Fruit fly (Drosophila melanogaster): ENCODE data around the gene CG10738.

The CG10738 gene

DNA sequence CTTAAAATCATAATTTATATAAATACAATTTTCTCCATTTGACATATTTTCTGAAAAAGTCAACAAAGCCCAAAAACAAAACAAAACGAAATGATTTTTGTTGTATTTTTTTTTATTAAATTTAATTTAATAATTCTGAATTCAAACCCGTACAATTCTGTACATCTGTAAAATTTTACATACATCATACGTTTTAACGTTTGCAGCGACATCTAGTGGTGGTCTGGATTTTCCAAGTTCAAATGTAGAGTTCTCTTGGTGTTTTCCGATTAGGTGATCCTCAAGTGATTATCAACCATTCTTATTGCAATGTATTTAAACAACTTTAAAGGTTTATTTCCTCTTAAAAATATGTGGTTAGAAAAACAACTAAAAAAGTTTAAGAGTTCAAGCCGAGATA, 39.6 kb upstream of the CG10738 start (continued):
- TF ChIP-seq dac (GFP tag; optimal IDR thresholded peaks at IDR 0.05) (no peak), CG6808 (GFP tag; optimal IDR thresholded peaks at IDR 0.05) (no peak), Blimp-1 (GFP tag; optimal IDR thresholded peaks at IDR 0.05) (no peak), esn (GFP tag; optimal IDR thresholded peaks at IDR 0.05) (peak; percentile 51), svp (GFP tag) (no peak), CG6792 (GFP tag; optimal IDR thresholded peaks at IDR 0.05) (no peak), pdm3 (GFP tag; optimal IDR thresholded peaks at IDR 0.05) (no peak), CG6854 (GFP tag; optimal IDR thresholded peaks at IDR 0.05) (no peak), OdsH (GFP tag; optimal IDR thresholded peaks at IDR 0.05) (no peak), acj6 (GFP tag; optimal IDR thresholded peaks at IDR 0.05) (no peak), Ets96B (tag; optimal IDR thresholded peaks at IDR 0.05) (no peak), fd59A (GFP tag; optimal IDR thresholded peaks at IDR 0.05) (no peak), CG15336 (GFP tag; IDR thresholded peaks at IDR 0.05) (no peak), dsx (GFP tag; optimal IDR thresholded peaks at IDR 0.05; ENCODE audit: poor library complexity, severe bottlenecking) (no peak), Ets21C (GFP tag; optimal IDR thresholded peaks at IDR 0.05) (no peak)

DNA sequence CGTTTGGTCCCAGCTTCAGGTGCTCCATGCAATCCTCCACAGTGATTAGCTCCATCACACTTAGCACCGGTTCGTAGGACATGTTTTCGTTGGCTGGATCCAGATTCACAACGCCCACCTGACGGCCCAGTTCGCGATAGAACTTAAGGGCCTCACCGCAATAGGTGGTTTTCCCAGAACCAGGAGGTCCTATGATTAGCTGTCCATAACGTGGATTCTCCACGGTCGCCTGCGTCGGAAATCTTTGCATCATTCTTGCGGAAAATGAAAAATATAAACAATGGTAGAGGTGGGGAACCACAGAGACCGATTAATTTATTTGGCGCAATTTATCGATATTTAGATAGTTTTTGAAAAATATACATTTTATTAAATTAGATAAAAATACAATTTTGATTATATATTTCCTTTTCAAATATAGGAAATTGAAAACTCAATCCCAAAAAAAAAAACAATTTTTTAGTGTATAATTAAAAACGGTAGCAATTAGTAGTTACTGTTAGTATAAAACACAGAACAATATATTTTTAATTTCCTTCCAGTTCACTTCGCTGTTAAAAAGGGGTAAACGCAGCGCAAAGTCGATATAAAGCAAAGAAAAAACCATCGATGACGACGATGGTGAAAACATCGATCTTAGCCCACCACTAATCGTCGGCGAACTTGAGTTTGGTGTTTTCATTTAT, 38.2 kb upstream of the CG10738 start, which contains the start of the genes CG10222 and flr:
CG10222 (minus strand) TSS at position 254 of the 686 bp plus-strand sequence.
flr (plus strand) TSS at position 644 of the 686 bp plus-strand sequence.
- no peak for TF ChIP-seq Sox102F (GFP tag; optimal IDR thresholded peaks at IDR 0.05)
- peak; percentile 3 for TF ChIP-seq CG7368 (GFP tag; optimal IDR thresholded peaks at IDR 0.05)
- 0 out of 3 replicates have a peak, but pooled peaks have one; percentile 15 for TF ChIP-seq eg (GFP tag; IDR thresholded peaks at IDR 0.05)
- no peak for TF ChIP-seq Sox15 (GFP tag; optimal IDR thresholded peaks at IDR 0.05)
- TF ChIP-seq cyc (GFP tag; optimal IDR thresholded peaks at IDR 0.05), result peak; percentile 29
- no peak for TF ChIP-seq OdsH (GFP tag; optimal IDR thresholded peaks at IDR 0.05)
- TF ChIP-seq CG3919 (GFP tag; optimal IDR thresholded peaks at IDR 0.05), result peak; percentile 24
- peak; percentile 22 for TF ChIP-seq lz (GFP tag; optimal IDR thresholded peaks at IDR 0.05)
- no peak for TF ChIP-seq Hr38 (GFP tag; optimal IDR thresholded peaks at IDR 0.05)
- no peak for TF ChIP-seq CG32006 (GFP tag; optimal IDR thresholded peaks at IDR 0.05)
- peak; percentile 26 for TF ChIP-seq Lpt (GFP tag; optimal IDR thresholded peaks at IDR 0.05)
- peak; percentile 36 for TF ChIP-seq Sox14 (GFP tag; optimal IDR thresholded peaks at IDR 0.05)
- peak; percentile 24 for TF ChIP-seq Met (GFP tag; optimal IDR thresholded peaks at IDR 0.05)
- TF ChIP-seq svp (GFP tag), result peak; percentile 41
- TF ChIP-seq Eip75B (GFP tag; optimal IDR thresholded peaks at IDR 0.05), result no peak
- no peak for TF ChIP-seq Ets96B (tag; optimal IDR thresholded peaks at IDR 0.05)
- no peak for TF ChIP-seq net (GFP tag; optimal IDR thresholded peaks at IDR 0.05)
- TF ChIP-seq CG6163 (GFP tag; IDR thresholded peaks at IDR 0.05), result no peak
- no peak for TF ChIP-seq Eip78C (GFP tag)
- no peak for TF ChIP-seq CG3032 (tag; optimal IDR thresholded peaks at IDR 0.05)
- no peak for TF ChIP-seq CG6792 (GFP tag; optimal IDR thresholded peaks at IDR 0.05)
- TF ChIP-seq CG11294 (GFP tag; IDR thresholded peaks at IDR 0.05), result no peak
- peak; percentile 7 for TF ChIP-seq Hr39 (GFP tag; optimal IDR thresholded peaks at IDR 0.05)
- no peak for TF ChIP-seq fkh (GFP tag; optimal IDR thresholded peaks at IDR 0.05)
- TF ChIP-seq CG31627 (GFP tag; optimal IDR thresholded peaks at IDR 0.05), result no peak
- peak; percentile 24 for TF ChIP-seq CG34406 (GFP tag; optimal IDR thresholded peaks at IDR 0.05)
- TF ChIP-seq CG11762 (GFP tag; optimal IDR thresholded peaks at IDR 0.05; ENCODE audit: insufficient read depth), result peak; percentile 16

DNA sequence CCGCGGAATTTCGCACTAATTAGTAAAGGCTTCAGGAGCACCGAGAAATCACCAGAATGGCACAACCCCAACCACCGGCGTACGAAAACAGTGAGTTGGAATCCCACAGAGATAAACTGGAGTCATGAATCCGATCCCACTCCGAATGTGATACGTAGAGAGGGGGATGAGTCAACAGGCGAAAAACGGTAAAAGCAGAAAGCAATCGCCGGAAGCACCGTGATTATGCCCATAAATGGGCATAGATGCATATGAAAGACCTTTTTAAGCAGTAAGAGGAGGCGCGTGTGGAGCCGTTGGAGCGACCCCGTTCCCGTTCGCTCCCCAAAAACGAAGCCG, 37.7 kb upstream of the CG10738 start:
- TF ChIP-seq svp (GFP tag) (peak; percentile 42), CG4318 (GFP tag; optimal IDR thresholded peaks at IDR 0.05) (no peak), Smox (GFP tag; optimal IDR thresholded peaks at IDR 0.05) (no peak), Blimp-1 (GFP tag; optimal IDR thresholded peaks at IDR 0.05) (no peak), cyc (GFP tag; optimal IDR thresholded peaks at IDR 0.05) (no peak), spab (GFP tag; optimal IDR thresholded peaks at IDR 0.05) (no peak), CG10631 (GFP tag; optimal IDR thresholded peaks at IDR 0.05) (no peak), CG3032 (tag; optimal IDR thresholded peaks at IDR 0.05) (no peak), Eip93F (GFP tag; optimal IDR thresholded peaks at IDR 0.05) (no peak), CG1621 (tag; optimal IDR thresholded peaks at IDR 0.05) (peak; percentile 43), Hr4 (GFP tag; optimal IDR thresholded peaks at IDR 0.05) (no peak), CG3919 (GFP tag; optimal IDR thresholded peaks at IDR 0.05) (no peak), Hr38 (GFP tag; optimal IDR thresholded peaks at IDR 0.05) (no peak)
